Worm (Caenorhabditis elegans) whole organism, L4/young adult: Measurements from ENCODE around the gene rgs-6.

ENCODE experiments used
- W03F9.2 ChIP-seq: fragments of 150-350 bp; optimal IDR thresholded peaks from 2 replicates; lab custom pipeline; 2014; ENCODE audit warnings: missing biosample characterization, missing genetic modification characterization
- him-1 ChIP-seq: sonication (generic microtip); optimal IDR thresholded peaks from 2 replicates; lab custom pipeline; 2016; ENCODE audit warnings: missing genotype, missing genetic modification reagents, missing genetic modification characterization, missing compliant biosample characterization

- no peak for TF ChIP-seq him-1 (tag; lab: Kevin White, UChicago)
- TF ChIP-seq W03F9.2 (tag; lab: Kevin White, UChicago), result no peak
Measured at ce11 chrX:5672615-5673014, 61.0 kb downstream of the rgs-6 start.
